Fruit fly (Drosophila melanogaster) whole organism, prepupa: ENCODE results near the gene CG34268.

Source experiments
- Blimp-1 ChIP-seq: fragments of 200-800 bp; sonication (Bioruptor generic); optimal IDR thresholded peaks from 3 replicates; lab custom pipeline; 2017; ENCODE audit warnings: missing biosample characterization, missing genetic modification characterization, mild to moderate bottlenecking, moderate library complexity, missing genetic modification reagents
- CG10631 ChIP-seq: fragments of 200-800 bp; sonication (Bioruptor generic); optimal IDR thresholded peaks from 2 replicates; lab custom pipeline; 2016; ENCODE audit warnings: missing biosample characterization, missing genetic modification characterization
- CG10669 ChIP-seq: fragments of 200-800 bp; sonication (Bioruptor generic); optimal IDR thresholded peaks from 3 replicates; lab custom pipeline; 2018; ENCODE audit warnings: missing biosample characterization, mild to moderate bottlenecking, missing genetic modification characterization, moderate library complexity
- CG11762 ChIP-seq: fragments of 200-800 bp; sonication (Bioruptor generic); optimal IDR thresholded peaks from 3 replicates; lab custom pipeline; 2016; ENCODE audit warnings: missing biosample characterization, missing genetic modification characterization; ENCODE audit not compliant: insufficient read depth
- CG11902 ChIP-seq: fragments of 200-800 bp; sonication (Bioruptor generic); optimal IDR thresholded peaks from 3 replicates; lab custom pipeline; 2016; ENCODE audit warnings: missing biosample characterization, missing genetic modification characterization
- CG1621 ChIP-seq: fragments of 200-800 bp; sonication (Bioruptor generic); optimal IDR thresholded peaks from 3 replicates; lab custom pipeline; 2018; ENCODE audit warnings: missing biosample characterization, mild to moderate bottlenecking, missing genetic modification characterization
- CG16779 ChIP-seq: fragments of 200-800 bp; sonication (Bioruptor generic); optimal IDR thresholded peaks from 3 replicates; lab custom pipeline; 2017; ENCODE audit warnings: missing biosample characterization, mild to moderate bottlenecking, missing genetic modification characterization
- CG31627 ChIP-seq: fragments of 200-800 bp; sonication (Bioruptor generic); optimal IDR thresholded peaks from 3 replicates; lab custom pipeline; 2016; ENCODE audit warnings: missing biosample characterization, missing genetic modification characterization
- CG32006 ChIP-seq: fragments of 200-800 bp; sonication (Bioruptor generic); optimal IDR thresholded peaks from 3 replicates; lab custom pipeline; 2017; ENCODE audit warnings: missing biosample characterization, mild to moderate bottlenecking, missing genetic modification characterization
- CG34406 ChIP-seq: fragments of 200-800 bp; sonication (Bioruptor generic); optimal IDR thresholded peaks from 3 replicates; lab custom pipeline; 2016; ENCODE audit warnings: missing biosample characterization, missing genetic modification characterization
- CG3919 ChIP-seq: fragments of 200-800 bp; sonication (Bioruptor generic); optimal IDR thresholded peaks from 3 replicates; lab custom pipeline; 2016; ENCODE audit warnings: missing biosample characterization, missing genetic modification characterization
- CG6163 ChIP-seq: fragments of 200-800 bp; sonication (Bioruptor generic); IDR thresholded peaks from 3 replicates; pipeline ENCODE4 v1.3.6; 2022; ENCODE audit warnings: missing biosample characterization, missing genetic modification characterization
- CG6276 ChIP-seq: fragments of 200-800 bp; sonication (Bioruptor generic); optimal IDR thresholded peaks from 2 replicates; lab custom pipeline; 2017; ENCODE audit warnings: missing biosample characterization, mild to moderate bottlenecking, missing genetic modification characterization
- CG6792 ChIP-seq: fragments of 200-800 bp; sonication (Bioruptor generic); optimal IDR thresholded peaks from 3 replicates; lab custom pipeline; 2016; ENCODE audit warnings: missing biosample characterization, missing genetic modification characterization
- CG6808 ChIP-seq: fragments of 200-800 bp; sonication (Bioruptor generic); optimal IDR thresholded peaks from 3 replicates; lab custom pipeline; 2017; ENCODE audit warnings: missing biosample characterization, missing genetic modification characterization, mild to moderate bottlenecking, moderate library complexity, missing genetic modification reagents
- CG7368 ChIP-seq: fragments of 200-800 bp; sonication (Bioruptor generic); optimal IDR thresholded peaks from 3 replicates; lab custom pipeline; 2016; ENCODE audit warnings: missing biosample characterization, missing genetic modification characterization
- CG8632 ChIP-seq: fragments of 200-800 bp; sonication (Bioruptor generic); optimal IDR thresholded peaks from 3 replicates; lab custom pipeline; 2016; ENCODE audit warnings: missing biosample characterization, missing genetic modification characterization
- CG9139 ChIP-seq: fragments of 200-800 bp; sonication (Bioruptor generic); optimal IDR thresholded peaks from 3 replicates; lab custom pipeline; 2017; ENCODE audit warnings: missing biosample characterization, mild to moderate bottlenecking, missing genetic modification characterization
- Eip75B ChIP-seq: fragments of 200-800 bp; sonication (Bioruptor generic); optimal IDR thresholded peaks from 3 replicates; lab custom pipeline; 2016; ENCODE audit warnings: missing biosample characterization, missing genetic modification characterization
- Eip78C ChIP-seq: fragments of 200-800 bp; sonication (Bioruptor generic); peaks from one replicate; lab custom pipeline; 2016; ENCODE audit warnings: missing biosample characterization, missing genetic modification characterization
- Eip93F ChIP-seq: fragments of 200-800 bp; sonication (Bioruptor generic); optimal IDR thresholded peaks from 2 replicates; lab custom pipeline; 2016; ENCODE audit warnings: missing biosample characterization, mild to moderate bottlenecking, missing genetic modification characterization
- Ets21C ChIP-seq: fragments of 200-800 bp; sonication (Bioruptor generic); optimal IDR thresholded peaks from 3 replicates; lab custom pipeline; 2016; ENCODE audit warnings: missing biosample characterization, missing genetic modification characterization
- Ets96B ChIP-seq: fragments of 200-800 bp; optimal IDR thresholded peaks from 2 replicates; lab custom pipeline; 2019; ENCODE audit warnings: missing biosample characterization, mild to moderate bottlenecking, missing genetic modification characterization, moderate library complexity
- Gug ChIP-seq: fragments of 200-800 bp; sonication (Bioruptor generic); IDR thresholded peaks from 2 replicates; pipeline ENCODE4 v1.3.6; 2022; ENCODE audit warnings: missing biosample characterization, missing genetic modification characterization
- Hr38 ChIP-seq: sonication (Bioruptor generic); optimal IDR thresholded peaks from 2 replicates; lab custom pipeline; 2016; ENCODE audit warnings: missing biosample characterization, missing genetic modification characterization
- Hr39 ChIP-seq: fragments of 200-800 bp; sonication (Bioruptor generic); optimal IDR thresholded peaks from 2 replicates; lab custom pipeline; 2016; ENCODE audit warnings: missing biosample characterization, missing genetic modification characterization
- Hr4 ChIP-seq: fragments of 200-800 bp; sonication (Bioruptor generic); optimal IDR thresholded peaks from 3 replicates; lab custom pipeline; 2016; ENCODE audit warnings: missing biosample characterization, missing genetic modification characterization
- Lpt ChIP-seq: fragments of 200-800 bp; sonication (Bioruptor generic); optimal IDR thresholded peaks from 3 replicates; lab custom pipeline; 2016; ENCODE audit warnings: missing biosample characterization, missing genetic modification characterization
- OdsH ChIP-seq: fragments of 200-800 bp; sonication (Bioruptor generic); optimal IDR thresholded peaks from 3 replicates; lab custom pipeline; 2016; ENCODE audit warnings: missing biosample characterization, missing genetic modification characterization
- Smox ChIP-seq: fragments of 200-800 bp; sonication (Bioruptor generic); optimal IDR thresholded peaks from 3 replicates; lab custom pipeline; 2016; ENCODE audit warnings: missing biosample characterization, missing genetic modification characterization
- Sox102F ChIP-seq: fragments of 200-800 bp; sonication (Bioruptor generic); optimal IDR thresholded peaks from 2 replicates; lab custom pipeline; 2016; ENCODE audit warnings: missing biosample characterization, mild to moderate bottlenecking, missing genetic modification characterization
- Sox14 ChIP-seq: fragments of 200-800 bp; sonication (Bioruptor generic); optimal IDR thresholded peaks from 3 replicates; lab custom pipeline; 2016; ENCODE audit warnings: missing biosample characterization, missing genetic modification characterization
- achi ChIP-seq: fragments of 200-800 bp; sonication (Bioruptor generic); optimal IDR thresholded peaks from 3 replicates; lab custom pipeline; 2016; ENCODE audit warnings: missing biosample characterization, missing genetic modification characterization
- acj6 ChIP-seq: fragments of 200-800 bp; sonication (Bioruptor generic); optimal IDR thresholded peaks from 3 replicates; lab custom pipeline; 2016; ENCODE audit warnings: missing biosample characterization, missing genetic modification characterization
- dsx ChIP-seq: fragments of 200-800 bp; optimal IDR thresholded peaks from 3 replicates; lab custom pipeline; 2019; ENCODE audit warnings: missing biosample characterization, mild to moderate bottlenecking, missing genetic modification characterization, moderate library complexity; ENCODE audit not compliant: poor library complexity, severe bottlenecking
- eg ChIP-seq: fragments of 200-800 bp; sonication (Bioruptor generic); IDR thresholded peaks from 3 replicates; pipeline ENCODE4 v1.3.6; 2022; ENCODE audit warnings: missing biosample characterization, missing genetic modification characterization
- esn ChIP-seq: fragments of 200-800 bp; sonication (Bioruptor generic); optimal IDR thresholded peaks from 2 replicates; lab custom pipeline; 2016; ENCODE audit warnings: missing biosample characterization, mild to moderate bottlenecking, missing genetic modification characterization, moderate library complexity
- fd59A ChIP-seq: fragments of 200-800 bp; sonication (Bioruptor generic); optimal IDR thresholded peaks from 2 replicates; lab custom pipeline; 2017; ENCODE audit warnings: missing biosample characterization, mild to moderate bottlenecking, missing genetic modification characterization, missing genetic modification reagents
- fd85E ChIP-seq: fragments of 200-800 bp; sonication (Bioruptor generic); optimal IDR thresholded peaks from 3 replicates; lab custom pipeline; 2016; ENCODE audit warnings: missing biosample characterization, missing genetic modification characterization
- fkh ChIP-seq: fragments of 200-800 bp; sonication (Bioruptor generic); optimal IDR thresholded peaks from 3 replicates; lab custom pipeline; 2017; ENCODE audit warnings: missing biosample characterization, mild to moderate bottlenecking, missing genetic modification characterization, moderate library complexity
- lz ChIP-seq: fragments of 200-800 bp; sonication (Bioruptor generic); optimal IDR thresholded peaks from 3 replicates; lab custom pipeline; 2016; ENCODE audit warnings: missing biosample characterization, missing genetic modification characterization
- net ChIP-seq: fragments of 200-800 bp; sonication (Bioruptor generic); optimal IDR thresholded peaks from 3 replicates; lab custom pipeline; 2016; ENCODE audit warnings: missing biosample characterization, missing genetic modification characterization
- pdm3 ChIP-seq: fragments of 200-800 bp; sonication (Bioruptor generic); optimal IDR thresholded peaks from 3 replicates; lab custom pipeline; 2016; ENCODE audit warnings: missing biosample characterization, missing genetic modification characterization
- salr ChIP-seq, 2 experiments: fragments of 200-800 bp; sonication (Bioruptor generic); optimal IDR thresholded peaks; 3 replicates each; lab custom pipeline; 2016 to 2018; ENCODE audit warnings: missing biosample characterization in 2 of 2, missing genetic modification characterization in 2 of 2, mild to moderate bottlenecking in 1 of 2
- ss ChIP-seq, 2 experiments: fragments of 200-800 bp; sonication (Bioruptor generic); optimal IDR thresholded peaks; 2 replicates in 1 of 2; 3 replicates in 1 of 2; lab custom pipeline; 2017 to 2018; ENCODE audit warnings: mild to moderate bottlenecking in 2 of 2, missing biosample characterization in 2 of 2, missing genetic modification characterization in 2 of 2, moderate library complexity in 1 of 2
- svp ChIP-seq: fragments of 200-800 bp; sonication (Bioruptor generic); peaks from one replicate; lab custom pipeline; 2016; ENCODE audit warnings: missing biosample characterization, missing genetic modification characterization
- topi ChIP-seq: fragments of 200-800 bp; sonication (Bioruptor generic); optimal IDR thresholded peaks from 3 replicates; lab custom pipeline; 2016; ENCODE audit warnings: missing biosample characterization, missing genetic modification characterization
- vri ChIP-seq: fragments of 200-800 bp; sonication (Bioruptor generic); optimal IDR thresholded peaks from 3 replicates; lab custom pipeline; 2016; ENCODE audit warnings: missing biosample characterization, mild to moderate bottlenecking, missing genetic modification characterization

Gene CG34268

DNA sequence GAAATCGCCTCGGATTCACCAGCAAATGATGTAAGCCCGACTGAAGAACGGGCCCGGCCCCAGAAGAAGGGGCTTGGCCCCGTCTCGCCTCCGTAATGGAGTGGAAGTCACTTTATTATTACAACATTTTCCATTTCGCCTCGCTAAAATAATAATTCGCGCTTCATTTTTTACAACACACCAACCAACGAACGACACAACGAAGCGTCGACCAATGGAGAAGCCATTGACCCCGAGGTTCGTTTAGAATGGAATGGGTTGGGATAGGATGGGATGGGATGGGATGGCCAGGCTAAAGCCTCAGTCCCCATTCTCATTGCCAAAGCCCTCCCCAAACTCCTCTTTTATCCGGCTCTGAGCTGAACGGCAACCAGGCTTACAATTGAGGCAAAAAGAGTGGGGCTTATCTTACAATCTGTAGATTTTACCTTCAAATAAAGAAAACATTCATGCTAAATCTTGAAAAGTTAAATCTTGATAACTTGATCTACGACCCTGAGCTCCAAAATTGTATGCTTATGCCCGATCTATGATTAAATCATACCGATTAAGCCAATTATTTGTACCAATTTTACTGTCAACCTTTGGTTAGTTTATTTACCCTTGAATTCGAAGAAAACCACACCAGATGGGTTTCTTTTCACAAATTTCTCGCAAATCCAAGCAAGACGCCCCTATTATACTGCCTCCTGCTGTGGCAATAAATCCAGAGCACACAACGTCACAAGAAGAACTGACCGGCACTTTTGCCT, 16.0 kb upstream of the CG34268 start (continued):
- peak; percentile 6 for TF ChIP-seq CG9139
- peak; percentile 21 for TF ChIP-seq esn
- peak; percentile 3 to 26 for TF ChIP-seq salr (GFP tag; optimal IDR thresholded peaks at IDR 0.05; lab: Kevin White, UChicago)
- peak; percentile 32 for TF ChIP-seq topi (GFP tag; lab: Kevin White, UChicago)
- TF ChIP-seq CG6276 (GFP tag; lab: Kevin White, UChicago), result no peak
- peak; percentile 30 for TF ChIP-seq Hr39 (GFP tag; lab: Kevin White, UChicago)
- peak; percentile 61 for TF ChIP-seq fd59A (GFP tag; lab: Kevin White, UChicago)
- TF ChIP-seq CG7368 (GFP tag; lab: Kevin White, UChicago), result no peak
- TF ChIP-seq net, result peak; percentile 38

DNA sequence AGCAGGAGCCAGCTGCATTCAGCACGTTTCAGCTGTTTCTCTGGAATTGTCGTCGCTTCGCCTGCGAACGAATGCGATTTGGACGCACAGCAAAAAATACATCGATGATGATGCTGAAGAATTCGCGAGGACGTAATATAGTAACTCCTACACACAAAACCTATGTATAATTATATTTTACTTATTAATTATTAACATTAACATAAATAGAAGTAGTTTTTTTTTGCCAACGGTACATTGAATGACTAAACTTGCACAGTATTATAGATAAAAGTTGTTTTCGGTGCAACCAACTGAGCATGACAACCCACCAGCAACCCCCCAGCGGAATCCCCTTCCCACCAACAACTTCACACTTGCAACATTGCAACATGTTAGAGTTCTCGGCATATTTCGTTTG, 15.4 kb upstream of the CG34268 start:
- TF ChIP-seq svp (GFP tag; lab: Kevin White, UChicago), result no peak
- TF ChIP-seq Hr38 (GFP tag; lab: Kevin White, UChicago), result no peak
- peak; percentile 0 for TF ChIP-seq acj6
- no peak for TF ChIP-seq fd85E (GFP tag; lab: Kevin White, UChicago)
- no peak for TF ChIP-seq CG9139
- TF ChIP-seq CG32006, result peak; percentile 47
- TF ChIP-seq Ets21C, result no peak
- no peak for TF ChIP-seq net
- peak; percentile 29 for TF ChIP-seq Lpt (GFP tag; lab: Kevin White, UChicago)
- no peak for TF ChIP-seq Smox (GFP tag; lab: Kevin White, UChicago)
- TF ChIP-seq ss (GFP tag; optimal IDR thresholded peaks at IDR 0.05; lab: Kevin White, UChicago), result no peak
- no peak for TF ChIP-seq topi (GFP tag; lab: Kevin White, UChicago)
- no peak for TF ChIP-seq CG10669 (GFP tag; lab: Kevin White, UChicago)
- TF ChIP-seq CG10631, result peak; percentile 11
- peak; percentile 67 for TF ChIP-seq eg
- peak; percentile 48 for TF ChIP-seq achi (GFP tag; lab: Kevin White, UChicago)
- no peak for TF ChIP-seq CG1621 (tag; lab: Kevin White, UChicago)
- no peak for TF ChIP-seq vri (GFP tag; lab: Kevin White, UChicago)
- TF ChIP-seq CG11762 (GFP tag; lab: Kevin White, UChicago), result no peak
- TF ChIP-seq Sox14, result no peak
- TF ChIP-seq CG16779, result no peak
- no peak for TF ChIP-seq esn
- TF ChIP-seq lz (GFP tag; lab: Kevin White, UChicago), result no peak
- no peak for TF ChIP-seq Eip75B (GFP tag; lab: Kevin White, UChicago)
- TF ChIP-seq CG11902, result no peak
- TF ChIP-seq Eip78C, result peak; percentile 72
- no peak for TF ChIP-seq fd59A (GFP tag; lab: Kevin White, UChicago)
- TF ChIP-seq CG6808, result no peak
- peak; percentile 36 for TF ChIP-seq OdsH (GFP tag; lab: Kevin White, UChicago)
- TF ChIP-seq Blimp-1 (GFP tag; lab: Kevin White, UChicago), result no peak
- no peak for TF ChIP-seq CG6792 (GFP tag; lab: Kevin White, UChicago)
- TF ChIP-seq Ets96B (tag; lab: Kevin White, UChicago), result peak; percentile 22
- peak; percentile 8 for TF ChIP-seq pdm3 (GFP tag; lab: Kevin White, UChicago)
- no peak for TF ChIP-seq fkh (GFP tag; lab: Kevin White, UChicago)
- no peak for TF ChIP-seq CG8632
- TF ChIP-seq Gug (GFP tag; lab: Robert Waterston, UW), result no peak
- TF ChIP-seq Hr39 (GFP tag; lab: Kevin White, UChicago), result no peak
- TF ChIP-seq CG34406 (GFP tag; lab: Kevin White, UChicago), result no peak
- no peak for TF ChIP-seq Sox102F (GFP tag; lab: Kevin White, UChicago)
- TF ChIP-seq dsx (GFP tag; lab: Kevin White, UChicago), result peak; percentile 43
- no peak for TF ChIP-seq CG31627
- no peak for TF ChIP-seq Hr4 (GFP tag; lab: Kevin White, UChicago)
- peak; percentile 25 for TF ChIP-seq CG3919 (GFP tag; lab: Kevin White, UChicago)
- TF ChIP-seq Eip93F (GFP tag; lab: Kevin White, UChicago), result no peak
- TF ChIP-seq CG6163 (GFP tag; lab: Robert Waterston, UW), result peak; percentile 79; the same call in 2 of the 3 replicates
- TF ChIP-seq CG7368 (GFP tag; lab: Kevin White, UChicago), result no peak
